Worm (Caenorhabditis elegans) whole organism, L1 larva: ENCODE measurements around the gene idpp-7.

Source experiments
- C04F5.9 ChIP-seq: sonication (generic microtip); optimal IDR thresholded peaks from 2 replicates; lab custom pipeline; 2016; ENCODE audit warnings: missing genetic modification characterization, missing compliant biosample characterization
- C16A3.4 ChIP-seq: fragments of 150-350 bp; optimal IDR thresholded peaks from 2 replicates; lab custom pipeline; 2014; ENCODE audit warnings: missing biosample characterization, missing genetic modification characterization
- F16B12.6 ChIP-seq: fragments of 150-350 bp; optimal IDR thresholded peaks from 2 replicates; lab custom pipeline; 2014; ENCODE audit warnings: missing biosample characterization, missing genetic modification characterization
- Y116A8C.19 ChIP-seq: sonication (generic microtip); optimal IDR thresholded peaks from 2 replicates; lab custom pipeline; 2016; ENCODE audit warnings: missing compliant biosample characterization, missing genetic modification characterization, borderline replicate concordance
- aha-1 ChIP-seq: fragments of 150-350 bp; optimal IDR thresholded peaks from 2 replicates; lab custom pipeline; 2014; ENCODE audit warnings: missing biosample characterization, missing genetic modification characterization
- alr-1 ChIP-seq: fragments of 200-800 bp; sonication (Bioruptor generic); optimal IDR thresholded peaks from 2 replicates; lab custom pipeline; 2018; ENCODE audit warnings: borderline replicate concordance, mild to moderate bottlenecking, missing genetic modification characterization, missing compliant biosample characterization
- blmp-1 ChIP-seq: fragments of 150-350 bp; optimal IDR thresholded peaks from 2 replicates; lab custom pipeline; 2014; ENCODE audit warnings: missing biosample characterization, missing genetic modification characterization
- ceh-63 ChIP-seq: fragments of 200-800 bp; sonication (Bioruptor generic); optimal IDR thresholded peaks from 2 replicates; lab custom pipeline; 2018; ENCODE audit warnings: mild to moderate bottlenecking, missing genetic modification characterization, missing compliant biosample characterization
- ceh-8 ChIP-seq: fragments of 200-800 bp; sonication (Bioruptor generic); optimal IDR thresholded peaks from 2 replicates; lab custom pipeline; 2018; ENCODE audit warnings: mild to moderate bottlenecking, missing genetic modification characterization, moderate library complexity, missing compliant biosample characterization
- ceh-82 ChIP-seq, 3 experiments: fragments of 150-350 bp in 1 of 3; sonication (generic microtip) in 2 of 3; optimal IDR thresholded peaks; 2 replicates each; lab custom pipeline; 2014 to 2017; ENCODE audit warnings: missing biosample characterization in 3 of 3, missing genetic modification characterization in 3 of 3
- ces-1 ChIP-seq: fragments of 150-350 bp; optimal IDR thresholded peaks from 2 replicates; lab custom pipeline; 2014; ENCODE audit warnings: missing biosample characterization, missing genetic modification reagents, missing genetic modification characterization
- dpl-1 ChIP-seq, 3 experiments: fragments of 150-350 bp in 2 of 3; sonication (generic microtip) in 1 of 3; optimal IDR thresholded peaks; 2 replicates each; lab custom pipeline; 2014 to 2017; ENCODE audit warnings: missing biosample characterization in 3 of 3, missing genetic modification characterization in 3 of 3, missing genetic modification reagents in 3 of 3
- dsc-1 ChIP-seq: sonication (generic microtip); optimal IDR thresholded peaks from 2 replicates; lab custom pipeline; 2016; ENCODE audit warnings: mild to moderate bottlenecking, missing genetic modification characterization, missing compliant biosample characterization
- efl-1 ChIP-seq, 4 experiments: fragments of 150-350 bp; optimal IDR thresholded peaks in 3 of 4; peaks in 1 of 4; 1 replicate in 1 of 4; 2 replicates in 3 of 4; lab custom pipeline; 2014; ENCODE audit warnings: missing biosample characterization in 2 of 4, missing genetic modification characterization in 2 of 4, missing genetic modification reagents in 2 of 4
- efl-3 ChIP-seq: fragments of 200-800 bp; sonication (Bioruptor generic); optimal IDR thresholded peaks from 2 replicates; lab custom pipeline; 2018; ENCODE audit warnings: mild to moderate bottlenecking, missing genetic modification characterization, missing compliant biosample characterization
- egl-27 ChIP-seq, 2 experiments: fragments of 150-350 bp in 1 of 2; sonication (generic microtip); optimal IDR thresholded peaks; 3 replicates each; lab custom pipeline; 2017 to 2018; ENCODE audit warnings: missing biosample characterization in 2 of 2, missing genetic modification characterization in 2 of 2, missing genetic modification reagents in 2 of 2
- elt-2 ChIP-seq: sonication (generic microtip); optimal IDR thresholded peaks from 2 replicates; lab custom pipeline; 2016; ENCODE audit warnings: missing genetic modification characterization, mild to moderate bottlenecking, inconsistent platforms, missing compliant biosample characterization, missing genetic modification reagents
- elt-3 ChIP-seq, 6 experiments: fragments of 150-350 bp in 1 of 6; sonication (generic microtip); optimal IDR thresholded peaks; 2 replicates each; lab custom pipeline; 2017 to 2018; ENCODE audit warnings: missing biosample characterization in 6 of 6, missing genetic modification characterization in 6 of 6, inconsistent platforms in 1 of 6
- fkh-8 ChIP-seq: sonication (generic microtip); optimal IDR thresholded peaks from 2 replicates; lab custom pipeline; 2016; ENCODE audit warnings: mild to moderate bottlenecking, missing genetic modification characterization, missing compliant biosample characterization
- grh-1 ChIP-seq: fragments of 200-800 bp; sonication (Bioruptor generic); IDR thresholded peaks from 2 replicates; pipeline ENCODE4 v1.3.6; 2022; ENCODE audit warnings: missing genetic modification reagents, missing genetic modification characterization, missing compliant biosample characterization
- hlh-4 ChIP-seq: sonication (generic microtip); optimal IDR thresholded peaks from 2 replicates; lab custom pipeline; 2016; ENCODE audit warnings: mild to moderate bottlenecking, missing genetic modification characterization, missing compliant biosample characterization
- irx-1 ChIP-seq: sonication (generic microtip); optimal IDR thresholded peaks from 2 replicates; lab custom pipeline; 2016; ENCODE audit warnings: missing genetic modification characterization, missing compliant biosample characterization
- jun-1 ChIP-seq: fragments of 150-350 bp; optimal IDR thresholded peaks from 2 replicates; lab custom pipeline; 2014; ENCODE audit warnings: missing biosample characterization, missing genetic modification reagents, missing genetic modification characterization
- lin-13 ChIP-seq: fragments of 150-350 bp; optimal IDR thresholded peaks from 2 replicates; lab custom pipeline; 2014; ENCODE audit warnings: missing biosample characterization, missing genetic modification reagents, missing genetic modification characterization
- lin-14 ChIP-seq: fragments of 200-800 bp; sonication (Bioruptor generic); optimal IDR thresholded peaks from 2 replicates; lab custom pipeline; 2018; ENCODE audit warnings: mild to moderate bottlenecking, missing genetic modification characterization, moderate library complexity, missing compliant biosample characterization
- lin-35 ChIP-seq, 2 experiments: fragments of 150-350 bp; optimal IDR thresholded peaks; 2 replicates each; lab custom pipeline; 2014; ENCODE audit warnings: missing biosample characterization in 2 of 2, missing genetic modification characterization in 2 of 2, missing genetic modification reagents in 2 of 2
- lir-3 ChIP-seq: sonication (generic microtip); optimal IDR thresholded peaks from 2 replicates; lab custom pipeline; 2016; ENCODE audit warnings: mild to moderate bottlenecking, missing genetic modification characterization, moderate library complexity, missing compliant biosample characterization; ENCODE audit not compliant: poor library complexity
- lsy-2 ChIP-seq, 2 experiments: fragments of 150-350 bp; optimal IDR thresholded peaks; 2 replicates each; lab custom pipeline; 2014; ENCODE audit warnings: missing biosample characterization in 2 of 2, missing genetic modification characterization in 2 of 2
- mdl-1 ChIP-seq, 2 experiments: fragments of 150-350 bp; optimal IDR thresholded peaks; 2 replicates each; lab custom pipeline; 2014 to 2017; ENCODE audit warnings: missing biosample characterization in 2 of 2, missing genetic modification characterization in 2 of 2, inconsistent platforms in 1 of 2
- mep-1 ChIP-seq: fragments of 150-350 bp; optimal IDR thresholded peaks from 2 replicates; lab custom pipeline; 2014; ENCODE audit warnings: missing biosample characterization, missing genetic modification characterization
- nhr-11 ChIP-seq: fragments of 150-350 bp; optimal IDR thresholded peaks from 2 replicates; lab custom pipeline; 2014; ENCODE audit warnings: missing biosample characterization, missing genetic modification characterization
- nhr-19 ChIP-seq: fragments of 200-800 bp; sonication (Bioruptor generic); conservative IDR thresholded peaks from 2 replicates; pipeline ENCODE4 v1.3.6; 2022; ENCODE audit warnings: missing genetic modification characterization, missing compliant biosample characterization
- nhr-20 ChIP-seq: sonication (generic microtip); optimal IDR thresholded peaks from 2 replicates; lab custom pipeline; 2016; ENCODE audit warnings: mild to moderate bottlenecking, missing genetic modification characterization, missing compliant biosample characterization
- nhr-28 ChIP-seq: fragments of 150-350 bp; optimal IDR thresholded peaks from 2 replicates; lab custom pipeline; 2014; ENCODE audit warnings: missing biosample characterization, missing genetic modification characterization
- nhr-47 ChIP-seq: sonication (generic microtip); optimal IDR thresholded peaks from 2 replicates; lab custom pipeline; 2016; ENCODE audit warnings: mild to moderate bottlenecking, missing genetic modification characterization, moderate library complexity, missing compliant biosample characterization
- nhr-71 ChIP-seq: sonication (generic microtip); optimal IDR thresholded peaks from 2 replicates; lab custom pipeline; 2016; ENCODE audit warnings: mild to moderate bottlenecking, missing genetic modification characterization, moderate library complexity, missing compliant biosample characterization
- nhr-85 ChIP-seq: sonication (generic microtip); peaks from one replicate; lab custom pipeline; 2016; ENCODE audit warnings: missing genetic modification characterization, inconsistent platforms, missing compliant biosample characterization
- nhr-90 ChIP-seq: sonication (generic microtip); optimal IDR thresholded peaks from 2 replicates; lab custom pipeline; 2016; ENCODE audit warnings: mild to moderate bottlenecking, missing genetic modification characterization, missing compliant biosample characterization; ENCODE audit not compliant: poor library complexity
- skn-1 ChIP-seq: fragments of 150-350 bp; optimal IDR thresholded peaks from 2 replicates; lab custom pipeline; 2014; ENCODE audit warnings: missing biosample characterization, missing genetic modification characterization
- snu-23 ChIP-seq: sonication (generic microtip); optimal IDR thresholded peaks from 2 replicates; lab custom pipeline; 2016; ENCODE audit warnings: missing genetic modification characterization, missing compliant biosample characterization
- sup-37 ChIP-seq: fragments of 200-800 bp; sonication (Bioruptor generic); optimal IDR thresholded peaks from 2 replicates; lab custom pipeline; 2018; ENCODE audit warnings: mild to moderate bottlenecking, missing genetic modification characterization, missing compliant biosample characterization
- swsn-7 ChIP-seq: sonication (generic microtip); optimal IDR thresholded peaks from 2 replicates; lab custom pipeline; 2016; ENCODE audit warnings: missing genetic modification characterization, missing compliant biosample characterization
- tbx-2 ChIP-seq: sonication (generic microtip); optimal IDR thresholded peaks from 2 replicates; lab custom pipeline; 2016; ENCODE audit warnings: missing genetic modification characterization, missing compliant biosample characterization
- unc-130 ChIP-seq: fragments of 150-350 bp; optimal IDR thresholded peaks from 2 replicates; lab custom pipeline; 2017; ENCODE audit warnings: missing biosample characterization, missing genetic modification characterization, inconsistent platforms
- unc-30 ChIP-seq: sonication (generic microtip); optimal IDR thresholded peaks from 2 replicates; lab custom pipeline; 2017; ENCODE audit warnings: missing biosample characterization, missing genetic modification characterization
- unc-62 ChIP-seq: fragments of 150-350 bp; optimal IDR thresholded peaks from 2 replicates; lab custom pipeline; 2014; ENCODE audit warnings: missing biosample characterization, missing genetic modification reagents, missing genetic modification characterization
- unc-98 ChIP-seq: fragments of 200-800 bp; sonication (Bioruptor generic); IDR thresholded peaks from 2 replicates; pipeline ENCODE4 v1.3.6; 2022; ENCODE audit warnings: missing genetic modification characterization, missing compliant biosample characterization
- vab-15 ChIP-seq: sonication (generic microtip); optimal IDR thresholded peaks from 2 replicates; lab custom pipeline; 2017; ENCODE audit warnings: missing genotype, mild to moderate bottlenecking, missing genetic modification characterization, missing compliant biosample characterization
- xbp-1 ChIP-seq: sonication (generic microtip); optimal IDR thresholded peaks from 2 replicates; lab custom pipeline; 2016; ENCODE audit warnings: missing genetic modification characterization, missing compliant biosample characterization
- ztf-4 ChIP-seq: fragments of 150-350 bp; optimal IDR thresholded peaks from 2 replicates; lab custom pipeline; 2014; ENCODE audit warnings: missing biosample characterization, missing genetic modification characterization

Gene idpp-7

DNA sequence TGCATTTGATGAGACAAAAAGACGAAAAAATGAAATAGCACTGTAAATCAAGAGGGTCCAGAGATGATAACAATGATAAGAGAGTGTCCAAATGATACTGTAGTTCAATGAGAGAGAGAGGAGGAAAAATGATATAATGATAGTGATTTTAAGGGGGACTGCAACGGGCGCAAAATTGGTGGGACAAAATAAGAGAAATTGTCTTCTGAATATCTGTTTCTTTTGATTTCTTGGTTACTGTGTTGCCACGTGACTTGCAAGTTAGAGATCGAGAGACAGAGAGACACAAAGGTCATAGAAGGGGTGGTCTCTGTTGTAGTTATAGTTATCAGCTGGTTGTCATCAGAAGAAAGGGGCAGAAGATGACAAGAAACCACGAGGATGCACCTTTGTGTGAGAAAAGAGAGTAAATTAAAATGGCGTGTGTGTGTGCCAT, 3.8 kb upstream of the idpp-7 start:
- TF ChIP-seq C16A3.4 = peak; percentile 23
- TF ChIP-seq ceh-8 = no peak
- no peak for TF ChIP-seq aha-1
- TF ChIP-seq dsc-1 = no peak
- TF ChIP-seq snu-23 (GFP tag; lab: Kevin White, UChicago) = peak; percentile 78
- peak; percentile 76 for TF ChIP-seq vab-15 (tag; lab: Kevin White, UChicago)
- no peak for TF ChIP-seq alr-1 (tag; lab: Kevin White, UChicago)
- TF ChIP-seq efl-3 (GFP tag; lab: Kevin White, UChicago) = no peak
- TF ChIP-seq hlh-4 (tag; lab: Kevin White, UChicago) = no peak
- TF ChIP-seq mdl-1 (tag; optimal IDR thresholded peaks at IDR 0.05; lab: Kevin White, UChicago) = peak in 1 of 2 experiments; percentile 91
- TF ChIP-seq efl-1 (optimal IDR thresholded peaks at IDR 0.05; lab: Kevin White, UChicago) = peak; percentile 8 to 26
- TF ChIP-seq efl-1 (GFP tag; optimal IDR thresholded peaks at IDR 0.05 in 1 of 2; lab: Kevin White, UChicago) = peak; percentile 13 to 93
- TF ChIP-seq lin-35 (GFP tag; optimal IDR thresholded peaks at IDR 0.05; lab: Kevin White, UChicago) = peak in 1 of 2 experiments; percentile 81
- TF ChIP-seq nhr-19 (GFP tag; lab: Robert Waterston, UW) = peak; percentile 63
- TF ChIP-seq skn-1 (tag; lab: Kevin White, UChicago) = no peak
- TF ChIP-seq fkh-8 (tag; lab: Kevin White, UChicago) = no peak
- no peak for TF ChIP-seq irx-1 (tag; lab: Kevin White, UChicago)
- no peak for TF ChIP-seq unc-30 (tag; lab: Kevin White, UChicago)
- peak; percentile 47 for TF ChIP-seq unc-130 (tag; lab: Kevin White, UChicago)
- TF ChIP-seq ceh-82 (tag; optimal IDR thresholded peaks at IDR 0.05; lab: Kevin White, UChicago) = no peak
- TF ChIP-seq blmp-1 (tag; lab: Kevin White, UChicago) = peak; percentile 80
- TF ChIP-seq nhr-71 = peak; percentile 88
- peak; percentile 56 for TF ChIP-seq grh-1 (GFP tag; lab: Robert Waterston, UW)
- TF ChIP-seq sup-37 (GFP tag; lab: Kevin White, UChicago) = no peak
- peak; percentile 84 for TF ChIP-seq nhr-90 (tag; lab: Kevin White, UChicago)
- peak; percentile 93 for TF ChIP-seq nhr-20 (tag; lab: Kevin White, UChicago)
- no peak for TF ChIP-seq lin-13 (GFP tag; lab: Kevin White, UChicago)
- peak; percentile 81 for TF ChIP-seq lin-14 (GFP tag; lab: Kevin White, UChicago)
- no peak for TF ChIP-seq nhr-28 (tag; lab: Kevin White, UChicago)
- TF ChIP-seq elt-2 (tag; lab: Kevin White, UChicago) = peak; percentile 61
- peak; percentile 79 for TF ChIP-seq tbx-2 (tag; lab: Kevin White, UChicago)
- TF ChIP-seq C04F5.9 (tag; lab: Kevin White, UChicago) = no peak
- TF ChIP-seq unc-62 (GFP tag; lab: Kevin White, UChicago) = no peak
- no peak for TF ChIP-seq F16B12.6 (tag; lab: Kevin White, UChicago)
- no peak for TF ChIP-seq ztf-4 (tag; lab: Kevin White, UChicago)
- TF ChIP-seq jun-1 (tag; lab: Kevin White, UChicago) = peak; percentile 58
- peak in 1 of 2 experiments; percentile 2 for TF ChIP-seq egl-27 (tag; optimal IDR thresholded peaks at IDR 0.05; lab: Kevin White, UChicago)
- no peak for TF ChIP-seq swsn-7
- TF ChIP-seq unc-98 (GFP tag; lab: Robert Waterston, UW) = no peak
- TF ChIP-seq xbp-1 (tag; lab: Kevin White, UChicago) = no peak
- peak; percentile 56 for TF ChIP-seq nhr-47
- peak; percentile 41 for TF ChIP-seq lir-3
- TF ChIP-seq dpl-1 (GFP tag; optimal IDR thresholded peaks at IDR 0.05; lab: Kevin White, UChicago) = peak in 1 of 3 experiments; percentile 41
- no peak for TF ChIP-seq Y116A8C.19 (tag; lab: Kevin White, UChicago)
- TF ChIP-seq lsy-2 (tag; optimal IDR thresholded peaks at IDR 0.05; lab: Kevin White, UChicago) = peak; percentile 50 to 82
- no peak for TF ChIP-seq ces-1 (GFP tag; lab: Kevin White, UChicago)
- TF ChIP-seq nhr-85 (tag; lab: Kevin White, UChicago) = peak; percentile 95
- TF ChIP-seq nhr-11 (tag; lab: Kevin White, UChicago) = no peak
- peak; percentile 25 for TF ChIP-seq mep-1 (tag; lab: Kevin White, UChicago)
- TF ChIP-seq ceh-63 (GFP tag; lab: Kevin White, UChicago) = no peak
- peak in 5 of 6 experiments; percentile 75 to 97 (median 96) for TF ChIP-seq elt-3 (tag; optimal IDR thresholded peaks at IDR 0.05; lab: Kevin White, UChicago)
